Worm (Caenorhabditis elegans): ENCODE measurements around the gene cnt-2.

DNA sequence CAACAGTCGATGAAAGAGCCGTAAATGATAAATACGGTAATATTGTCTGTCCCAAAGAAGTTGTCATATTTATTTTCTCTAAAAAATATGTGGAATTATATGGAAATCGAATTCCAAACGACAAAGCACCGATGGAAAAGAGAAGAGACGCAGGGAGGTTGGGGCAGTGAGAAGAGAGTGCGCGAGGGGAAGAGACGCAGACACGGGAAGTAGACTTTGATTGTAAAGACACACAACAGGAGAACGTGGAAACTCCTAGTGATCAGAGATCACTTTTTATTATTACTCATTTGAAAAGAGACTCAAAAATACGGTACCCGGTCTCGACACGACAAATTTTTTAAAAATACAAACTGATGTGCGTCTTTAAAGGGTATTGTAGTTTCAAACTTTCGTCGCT, 26.5 kb upstream of the cnt-2 start:
- TF ChIP-seq mec-3 (tag; optimal IDR thresholded peaks at IDR 0.05; ENCODE audit: borderline replicate concordance) = no peak
- no peak for TF ChIP-seq rnt-1 (tag; optimal IDR thresholded peaks at IDR 0.05)
- no peak for TF ChIP-seq unc-42 (tag; optimal IDR thresholded peaks at IDR 0.05)
- TF ChIP-seq nfya-1 (tag; optimal IDR thresholded peaks at IDR 0.05) = peak; percentile 32
- no peak for TF ChIP-seq dmd-4 (tag; optimal IDR thresholded peaks at IDR 0.05; ENCODE audit: borderline replicate concordance)
- TF ChIP-seq nhr-11 (tag; optimal IDR thresholded peaks at IDR 0.05) = no peak
- no peak for TF ChIP-seq hlh-30 (tag; optimal IDR thresholded peaks at IDR 0.05; ENCODE audit: insufficient read depth)
- no peak for TF ChIP-seq ceh-9 (tag; optimal IDR thresholded peaks at IDR 0.05)
- no peak for TF ChIP-seq hlh-8 (tag; optimal IDR thresholded peaks at IDR 0.05)
- TF ChIP-seq K02D7.2 (tag; optimal IDR thresholded peaks at IDR 0.05) = no peak
- no peak for TF ChIP-seq fkh-10 (GFP tag; optimal IDR thresholded peaks at IDR 0.05)
